Fruit fly (Drosophila melanogaster) whole organism, adult: ENCODE measurements around the gene Snapin.

Experiments used
- bab1 ChIP-seq: fragments of 200-800 bp; sonication (Bioruptor generic); optimal IDR thresholded peaks from 3 replicates; lab custom pipeline; 2019; ENCODE audit warnings: missing biosample characterization, mild to moderate bottlenecking, missing genetic modification characterization, moderate library complexity
- pad ChIP-seq: fragments of 200-800 bp; sonication (Bioruptor generic); optimal IDR thresholded peaks from 3 replicates; lab custom pipeline; 2017; ENCODE audit warnings: missing biosample characterization, missing genetic modification characterization, mild to moderate bottlenecking, moderate library complexity, missing genetic modification reagents

DNA sequence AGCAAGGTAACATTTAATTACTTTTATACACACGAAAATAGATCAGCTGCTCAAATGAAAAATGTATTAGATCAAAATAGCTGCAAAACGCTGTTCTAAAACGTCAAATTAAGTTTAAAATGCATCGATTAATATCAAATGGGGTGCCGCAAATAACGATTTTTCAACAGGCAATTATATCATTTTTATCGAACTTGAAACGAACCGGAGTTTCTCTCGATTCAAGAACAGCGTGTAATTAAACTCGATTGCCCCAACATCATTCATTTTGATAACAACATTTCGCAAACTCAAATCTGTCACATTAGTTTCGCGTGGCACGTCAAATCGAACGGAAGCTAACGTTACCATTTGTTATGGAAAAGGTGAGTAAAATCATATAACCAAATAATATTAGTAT is 34.1 kb downstream of the Snapin start, which contains the start of gene CG31689:
- TF ChIP-seq pad (GFP tag; lab: Kevin White, UChicago) (no peak), bab1 (GFP tag; lab: Kevin White, UChicago) (no peak)
